Worm (Caenorhabditis elegans): Measurements from ENCODE around the gene shc-2.

ce11 chrII:4989802-4990201 is 20.8 kb downstream of the shc-2 start, which contains the start of gene T27F7.12:
- TF ChIP-seq nhr-237 (tag; optimal IDR thresholded peaks at IDR 0.05), result no peak
- TF ChIP-seq nhr-28 (tag; optimal IDR thresholded peaks at IDR 0.05), result no peak
- no peak for TF ChIP-seq elt-3 (tag; optimal IDR thresholded peaks at IDR 0.05)
- TF ChIP-seq mep-1 (tag; optimal IDR thresholded peaks at IDR 0.05), result no peak
- no peak for TF ChIP-seq efl-3 (GFP tag; optimal IDR thresholded peaks at IDR 0.05)
- no peak for TF ChIP-seq dpl-1 (GFP tag; optimal IDR thresholded peaks at IDR 0.05)
